Worm (Caenorhabditis elegans) whole organism, L2 larva: ENCODE data around the gene M04D8.8.

Experiments
- snpc-4 ChIP-seq: fragments of 150-350 bp; optimal IDR thresholded peaks from 2 replicates; lab custom pipeline; 2014; ENCODE audit warnings: missing biosample characterization, missing genetic modification characterization
- unc-55 ChIP-seq: fragments of 150-350 bp; sonication (generic microtip); optimal IDR thresholded peaks from 3 replicates; lab custom pipeline; 2014; ENCODE audit warnings: missing biosample characterization, missing genetic modification reagents, missing genetic modification characterization

DNA sequence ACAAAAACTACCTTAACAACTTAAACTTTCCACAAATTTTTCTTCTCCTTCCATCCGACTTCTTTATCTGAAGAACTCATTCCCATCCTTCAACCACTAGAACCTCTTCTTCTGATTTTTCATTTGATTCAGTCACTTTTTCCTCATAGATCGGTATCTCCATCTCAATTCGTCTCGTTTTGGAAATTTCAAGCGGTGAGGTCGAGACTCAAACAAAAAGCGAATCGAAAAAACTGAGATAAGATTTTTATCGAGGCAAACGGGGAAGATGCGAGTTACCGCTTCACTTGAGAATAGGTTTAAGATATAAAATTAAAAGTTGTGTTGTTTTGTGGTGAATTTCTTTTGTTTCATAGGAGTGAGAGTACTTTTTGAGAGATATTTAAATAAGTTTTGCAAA lies 42.7 kb upstream of the M04D8.8 start:
- no peak for TF ChIP-seq snpc-4
- no peak for TF ChIP-seq unc-55 (GFP tag; lab: Kevin White, UChicago)
